Worm (Caenorhabditis elegans): ENCODE measurements around the gene oatr-1.

ce11 chrIII:6379129-6379528 lies 16.9 kb downstream of the oatr-1 start, which contains the start of gene C16A3.6:
- TF ChIP-seq ama-1 (optimal IDR thresholded peaks at IDR 0.05) (no peak), ama-1 (GFP tag; optimal IDR thresholded peaks at IDR 0.05) (no peak), mel-28 (tag; optimal IDR thresholded peaks at IDR 0.05; ENCODE audit: borderline replicate concordance) (no peak), snpc-4 (GFP tag; optimal IDR thresholded peaks at IDR 0.05) (no peak), snpc-4 (tag; optimal IDR thresholded peaks at IDR 0.05) (no peak), pha-4 (tag; optimal IDR thresholded peaks at IDR 0.05) (no peak), ets-4 (GFP tag; optimal IDR thresholded peaks at IDR 0.05) (no peak), B0261.1 (tag; optimal IDR thresholded peaks at IDR 0.05) (no peak), C06A6.2 (GFP tag; conservative IDR thresholded peaks at IDR 0.05) (no peak), egl-18 (GFP tag; IDR thresholded peaks at IDR 0.05) (no peak)
